Worm (Caenorhabditis elegans): ENCODE results near the gene ent-5.

Gene ent-5

DNA sequence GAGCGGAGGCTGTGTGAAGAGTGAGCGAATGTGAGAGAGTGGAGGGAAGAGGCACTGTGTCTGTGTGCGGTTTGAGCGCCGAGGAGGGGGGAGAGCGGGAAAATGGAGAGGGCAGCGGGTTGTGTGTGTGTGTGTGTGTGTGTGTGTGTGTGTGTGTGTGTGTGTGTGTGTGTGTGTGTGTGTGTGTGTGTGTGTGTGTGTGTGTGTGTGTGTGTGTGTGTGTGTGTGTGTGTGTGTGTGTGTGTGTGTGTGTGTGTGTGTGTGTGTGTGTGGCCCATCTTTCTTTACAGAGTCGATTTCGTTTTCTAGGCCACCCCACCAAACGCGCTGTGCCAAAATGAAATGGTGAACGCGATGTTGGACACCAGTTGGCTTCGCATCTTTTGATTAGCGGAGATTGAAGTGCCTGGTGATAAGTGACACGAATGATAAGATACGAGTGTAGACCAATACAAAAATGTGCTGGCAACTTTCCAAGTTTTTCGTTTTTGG, 42.6 kb downstream of the ent-5 start:
- peak; percentile 76 for TF ChIP-seq ztf-23 (GFP tag; IDR thresholded peaks at IDR 0.05)
- TF ChIP-seq flt-1 (GFP tag; IDR thresholded peaks at IDR 0.05) = peak; percentile 84
- peak; percentile 71 for TF ChIP-seq cog-1 (tag; optimal IDR thresholded peaks at IDR 0.05)
- TF ChIP-seq tab-1 (GFP tag; IDR thresholded peaks at IDR 0.05) = peak; percentile 48; the same call in 1 of the 2 replicates

DNA sequence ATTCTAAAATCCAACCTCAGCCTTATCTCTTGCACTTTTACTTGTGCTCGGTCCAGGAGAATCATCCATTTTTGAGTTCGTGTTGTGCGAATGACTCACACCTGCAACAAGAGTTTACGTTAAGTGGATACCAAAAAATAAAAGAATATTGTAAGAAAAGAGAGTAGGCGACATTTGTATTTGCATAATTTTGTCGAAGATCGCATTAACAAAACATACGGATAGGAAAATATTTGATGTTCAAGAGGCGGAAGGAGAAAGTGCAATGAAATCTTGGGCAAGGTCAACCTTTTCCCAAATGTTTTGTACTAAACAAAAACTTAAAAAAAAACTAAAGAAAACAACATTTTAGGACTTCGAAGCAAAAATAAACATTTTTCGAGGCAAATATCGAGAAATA, 43.2 kb downstream of the ent-5 start, which contains the start of gene spat-3:
Gene spat-3 (minus strand): TSS at position 101 of the 400 bp plus-strand sequence.
- TF ChIP-seq T22C8.4 (GFP tag; IDR thresholded peaks at IDR 0.05) (no peak), tab-1 (GFP tag; IDR thresholded peaks at IDR 0.05) (no peak), med-1 (GFP tag; optimal IDR thresholded peaks at IDR 0.05; ENCODE audit: insufficient read depth) (no peak), ref-1 (GFP tag; conservative IDR thresholded peaks at IDR 0.05) (no peak), flt-1 (GFP tag; IDR thresholded peaks at IDR 0.05) (no peak), ztf-23 (GFP tag; IDR thresholded peaks at IDR 0.05) (no peak), klf-2 (GFP tag; conservative IDR thresholded peaks at IDR 0.05) (no peak), ztf-29 (GFP tag; IDR thresholded peaks at IDR 0.05) (no peak), cog-1 (tag; optimal IDR thresholded peaks at IDR 0.05) (no peak)

DNA sequence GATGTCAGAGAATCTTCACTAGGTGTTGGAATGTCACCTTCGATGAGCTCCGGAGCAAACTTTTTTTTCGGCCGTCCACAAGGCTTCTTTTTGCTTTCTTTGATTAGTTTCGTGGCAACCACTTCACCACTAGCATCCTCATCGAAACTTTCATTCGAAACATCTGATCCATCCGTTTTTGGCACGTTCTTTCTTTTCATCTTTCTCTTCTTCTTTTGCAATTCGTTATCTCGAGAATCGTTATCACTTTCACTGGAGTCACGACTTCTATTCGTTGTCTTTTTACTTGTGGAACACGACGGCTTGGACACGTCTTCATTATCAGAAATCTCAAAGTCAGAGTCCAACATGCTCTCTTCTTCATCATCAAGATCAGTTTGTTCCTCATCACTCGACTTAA, 44.8 kb downstream of the ent-5 start:
- no peak for TF ChIP-seq flt-1 (GFP tag; IDR thresholded peaks at IDR 0.05)
- TF ChIP-seq cog-1 (tag; optimal IDR thresholded peaks at IDR 0.05) = no peak
- no peak for TF ChIP-seq tab-1 (GFP tag; IDR thresholded peaks at IDR 0.05)
- TF ChIP-seq T22C8.4 (GFP tag; IDR thresholded peaks at IDR 0.05) = no peak
- TF ChIP-seq ztf-23 (GFP tag; IDR thresholded peaks at IDR 0.05) = no peak
- no peak for TF ChIP-seq ref-1 (GFP tag; conservative IDR thresholded peaks at IDR 0.05)
- TF ChIP-seq klf-2 (GFP tag; conservative IDR thresholded peaks at IDR 0.05) = no peak
- TF ChIP-seq ztf-29 (GFP tag; IDR thresholded peaks at IDR 0.05) = no peak
- no peak for TF ChIP-seq med-1 (GFP tag; optimal IDR thresholded peaks at IDR 0.05; ENCODE audit: insufficient read depth)

DNA sequence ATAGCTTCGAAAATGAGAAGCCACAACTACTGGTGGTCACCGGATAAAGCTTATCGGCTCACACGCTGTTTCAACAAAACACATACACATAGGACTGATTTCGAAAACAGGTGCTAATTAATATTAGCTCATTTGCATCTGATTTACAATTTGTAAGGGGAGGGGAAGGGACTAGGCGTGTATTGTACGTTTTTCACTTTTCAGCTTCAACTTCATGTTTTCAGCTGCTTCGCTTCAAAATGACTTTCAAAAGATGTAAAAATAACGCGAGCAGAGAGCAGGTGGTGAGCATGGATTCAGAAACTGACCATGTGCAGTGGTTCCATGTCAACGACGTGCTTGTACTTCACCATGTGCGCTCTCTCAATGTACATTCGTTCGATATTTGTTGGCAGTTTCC, 48.0 kb downstream of the ent-5 start:
- no peak for TF ChIP-seq ztf-29 (GFP tag; IDR thresholded peaks at IDR 0.05)
- TF ChIP-seq T22C8.4 (GFP tag; IDR thresholded peaks at IDR 0.05) = no peak
- TF ChIP-seq ztf-23 (GFP tag; IDR thresholded peaks at IDR 0.05) = no peak
- no peak for TF ChIP-seq med-1 (GFP tag; optimal IDR thresholded peaks at IDR 0.05; ENCODE audit: insufficient read depth)
- no peak for TF ChIP-seq cog-1 (tag; optimal IDR thresholded peaks at IDR 0.05)
- TF ChIP-seq ref-1 (GFP tag; conservative IDR thresholded peaks at IDR 0.05) = no peak
- no peak for TF ChIP-seq tab-1 (GFP tag; IDR thresholded peaks at IDR 0.05)
- TF ChIP-seq klf-2 (GFP tag; conservative IDR thresholded peaks at IDR 0.05) = no peak

DNA sequence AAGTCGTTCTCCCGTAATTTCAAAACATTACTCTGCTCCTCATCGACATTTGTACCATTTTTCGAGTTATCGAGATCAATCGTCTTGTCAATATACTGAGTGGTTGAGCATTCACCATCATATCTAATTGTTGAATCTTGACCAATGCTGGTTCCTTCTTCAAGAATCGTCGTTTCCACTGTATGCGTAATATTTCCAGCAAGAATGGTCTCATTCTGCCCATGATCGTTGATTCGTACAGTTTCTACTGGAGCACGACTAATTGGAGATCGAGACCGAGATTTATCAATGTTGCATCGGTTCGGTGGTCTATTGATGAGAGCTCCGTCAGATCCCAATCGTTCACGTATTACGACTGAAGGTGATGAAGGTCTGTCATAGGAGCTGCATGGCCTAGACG, 49.5 kb downstream of the ent-5 start:
- no peak for TF ChIP-seq cog-1 (tag; optimal IDR thresholded peaks at IDR 0.05)
- TF ChIP-seq ztf-23 (GFP tag; IDR thresholded peaks at IDR 0.05) = no peak
- TF ChIP-seq med-1 (GFP tag; optimal IDR thresholded peaks at IDR 0.05; ENCODE audit: insufficient read depth) = no peak
- no peak for TF ChIP-seq tab-1 (GFP tag; IDR thresholded peaks at IDR 0.05)
- no peak for TF ChIP-seq ztf-29 (GFP tag; IDR thresholded peaks at IDR 0.05)
- no peak for TF ChIP-seq ref-1 (GFP tag; conservative IDR thresholded peaks at IDR 0.05)
- no peak for TF ChIP-seq flt-1 (GFP tag; IDR thresholded peaks at IDR 0.05)
- TF ChIP-seq T22C8.4 (GFP tag; IDR thresholded peaks at IDR 0.05) = no peak
- no peak for TF ChIP-seq klf-2 (GFP tag; conservative IDR thresholded peaks at IDR 0.05)

Data from whole organism, midembryonic.